Worm (Caenorhabditis elegans) whole organism, L2 larva: Measurements from ENCODE around the gene trk-1.

Source experiments
- C34F6.9 ChIP-seq: fragments of 150-350 bp; optimal IDR thresholded peaks from 2 replicates; lab custom pipeline; 2014; ENCODE audit warnings: missing biosample characterization, missing genetic modification characterization
- F13H6.1 ChIP-seq: sonication (generic microtip); optimal IDR thresholded peaks from 2 replicates; lab custom pipeline; 2016; ENCODE audit warnings: missing genetic modification characterization, missing compliant biosample characterization
- Y55F3AM.14 ChIP-seq: fragments of 200-800 bp; sonication (Bioruptor generic); optimal IDR thresholded peaks from 2 replicates; lab custom pipeline; 2018; ENCODE audit warnings: mild to moderate bottlenecking, missing genetic modification characterization, missing compliant biosample characterization
- ZK546.5 ChIP-seq: sonication (generic microtip); optimal IDR thresholded peaks from 2 replicates; lab custom pipeline; 2017; ENCODE audit warnings: missing biosample characterization, missing genetic modification characterization
- alr-1 ChIP-seq: fragments of 150-350 bp; optimal IDR thresholded peaks from 2 replicates; lab custom pipeline; 2014; ENCODE audit warnings: missing biosample characterization, missing genetic modification characterization
- aly-2 ChIP-seq: fragments of 150-350 bp; optimal IDR thresholded peaks from 2 replicates; lab custom pipeline; 2014; ENCODE audit warnings: missing biosample characterization, missing genetic modification characterization
- ceh-16 ChIP-seq: fragments of 150-350 bp; optimal IDR thresholded peaks from 2 replicates; lab custom pipeline; 2014; ENCODE audit warnings: missing biosample characterization, missing genetic modification characterization
- ceh-82 ChIP-seq: fragments of 150-350 bp; optimal IDR thresholded peaks from 2 replicates; lab custom pipeline; 2014; ENCODE audit warnings: missing biosample characterization, missing genetic modification characterization
- crh-2 ChIP-seq: sonication (generic microtip); optimal IDR thresholded peaks from 2 replicates; lab custom pipeline; 2017; ENCODE audit warnings: missing biosample characterization, missing genetic modification characterization
- dmd-4 ChIP-seq: sonication (generic microtip); optimal IDR thresholded peaks from 2 replicates; lab custom pipeline; 2017; ENCODE audit warnings: missing biosample characterization, missing genetic modification characterization
- egl-27 ChIP-seq: sonication (generic microtip); optimal IDR thresholded peaks from 3 replicates; lab custom pipeline; 2017; ENCODE audit warnings: missing biosample characterization, missing genetic modification reagents, missing genetic modification characterization
- fos-1 ChIP-seq: fragments of 150-350 bp; optimal IDR thresholded peaks from 2 replicates; lab custom pipeline; 2014; ENCODE audit warnings: missing biosample characterization, missing genetic modification characterization
- lin-11 ChIP-seq: fragments of 150-350 bp; sonication (generic microtip); optimal IDR thresholded peaks from 2 replicates; lab custom pipeline; 2014; ENCODE audit warnings: missing biosample characterization, missing genetic modification characterization, inconsistent platforms, mixed read lengths
- lin-13 ChIP-seq: fragments of 150-350 bp; optimal IDR thresholded peaks from 2 replicates; lab custom pipeline; 2014; ENCODE audit warnings: missing biosample characterization, missing genetic modification reagents, missing genetic modification characterization
- lsy-2 ChIP-seq, 2 experiments: fragments of 150-350 bp in 1 of 2; sonication (generic microtip) in 1 of 2; optimal IDR thresholded peaks; 2 replicates each; lab custom pipeline; 2014 to 2017; ENCODE audit warnings: missing biosample characterization in 2 of 2, missing genetic modification characterization in 2 of 2
- mbf-1 ChIP-seq: sonication (generic microtip); optimal IDR thresholded peaks from 2 replicates; lab custom pipeline; 2017; ENCODE audit warnings: missing biosample characterization, missing genetic modification characterization
- nhr-11 ChIP-seq: fragments of 150-350 bp; optimal IDR thresholded peaks from 2 replicates; lab custom pipeline; 2014; ENCODE audit warnings: missing biosample characterization, missing genetic modification characterization
- nhr-129 ChIP-seq: fragments of 150-350 bp; optimal IDR thresholded peaks from 2 replicates; lab custom pipeline; 2014; ENCODE audit warnings: missing biosample characterization, missing genetic modification characterization
- nhr-21 ChIP-seq: fragments of 150-350 bp; optimal IDR thresholded peaks from 2 replicates; lab custom pipeline; 2014; ENCODE audit warnings: missing biosample characterization, missing genetic modification characterization
- nhr-23 ChIP-seq: fragments of 150-350 bp; optimal IDR thresholded peaks from 2 replicates; lab custom pipeline; 2014; ENCODE audit warnings: missing biosample characterization, missing genetic modification reagents, missing genetic modification characterization
- nhr-25 ChIP-seq: fragments of 150-350 bp; sonication (generic microtip); optimal IDR thresholded peaks from 3 replicates; lab custom pipeline; 2014; ENCODE audit warnings: missing biosample characterization, missing genetic modification characterization
- peb-1 ChIP-seq: fragments of 150-350 bp; optimal IDR thresholded peaks from 2 replicates; lab custom pipeline; 2014; ENCODE audit warnings: missing biosample characterization, missing genetic modification characterization
- sem-4 ChIP-seq: fragments of 150-350 bp; optimal IDR thresholded peaks from 2 replicates; lab custom pipeline; 2014; ENCODE audit warnings: missing biosample characterization, missing genetic modification reagents, missing genetic modification characterization
- sma-9 ChIP-seq, 2 experiments: fragments of 150-350 bp in 1 of 2; sonication (generic microtip) in 1 of 2; optimal IDR thresholded peaks; 2 replicates each; lab custom pipeline; 2014 to 2016; ENCODE audit warnings: missing genetic modification characterization in 2 of 2, mild to moderate bottlenecking in 1 of 2, missing biosample characterization in 1 of 2, missing compliant biosample characterization in 1 of 2, missing genetic modification reagents in 1 of 2, moderate library complexity in 1 of 2
- snpc-4 ChIP-seq: fragments of 150-350 bp; optimal IDR thresholded peaks from 2 replicates; lab custom pipeline; 2014; ENCODE audit warnings: missing biosample characterization, missing genetic modification characterization
- unc-55 ChIP-seq: fragments of 150-350 bp; sonication (generic microtip); optimal IDR thresholded peaks from 3 replicates; lab custom pipeline; 2014; ENCODE audit warnings: missing biosample characterization, missing genetic modification reagents, missing genetic modification characterization
- zag-1 ChIP-seq: fragments of 150-350 bp; optimal IDR thresholded peaks from 2 replicates; lab custom pipeline; 2014; ENCODE audit warnings: missing biosample characterization, missing genetic modification characterization
- ztf-1 ChIP-seq: fragments of 200-800 bp; sonication (Bioruptor generic); conservative IDR thresholded peaks from 2 replicates; pipeline ENCODE4 v1.3.6; 2022; ENCODE audit warnings: missing genetic modification characterization, missing compliant biosample characterization
- ztf-4 ChIP-seq: fragments of 150-350 bp; optimal IDR thresholded peaks from 2 replicates; lab custom pipeline; 2014; ENCODE audit warnings: missing biosample characterization, missing genetic modification characterization

The trk-1 gene

DNA sequence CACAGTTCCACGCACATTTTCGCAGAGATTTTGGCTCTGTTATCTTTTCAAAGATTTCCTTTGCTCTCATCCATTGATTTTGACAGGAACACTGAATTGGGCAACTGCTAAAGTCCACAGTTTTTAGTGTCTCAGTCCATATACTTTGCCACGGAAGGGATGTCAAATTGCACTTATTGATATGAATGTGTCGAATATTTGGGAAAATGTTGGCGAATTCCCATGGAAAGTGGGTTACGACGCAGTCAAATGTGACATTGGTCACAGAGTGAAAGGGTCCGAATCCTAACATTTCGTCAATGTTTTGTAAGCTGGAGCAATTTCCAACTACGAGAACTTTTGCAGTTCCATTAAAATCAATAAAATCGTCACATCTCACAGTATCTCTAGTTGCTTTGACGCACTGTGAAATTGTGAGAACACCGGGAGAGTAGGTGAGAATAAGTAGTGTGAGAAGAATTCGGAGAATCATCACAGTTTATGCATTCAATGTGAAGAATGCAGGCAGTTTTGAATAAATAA is at the start of gene trk-1:
Gene trk-1, minus strand, starts transcription at position 472 of the 522 bp plus-strand sequence.
- TF ChIP-seq crh-2, result no peak
- TF ChIP-seq fos-1 (tag; lab: Kevin White, UChicago), result no peak
- no peak for TF ChIP-seq nhr-11 (tag; lab: Kevin White, UChicago)
- TF ChIP-seq ZK546.5, result no peak
- no peak for TF ChIP-seq alr-1
- TF ChIP-seq lsy-2 (tag; optimal IDR thresholded peaks at IDR 0.05; lab: Kevin White, UChicago), result no peak
- no peak for TF ChIP-seq dmd-4
- no peak for TF ChIP-seq nhr-25 (tag; lab: Kevin White, UChicago)
- TF ChIP-seq egl-27 (tag; lab: Kevin White, UChicago), result no peak
- no peak for TF ChIP-seq nhr-23 (tag; lab: Kevin White, UChicago)
- no peak for TF ChIP-seq ceh-16 (tag; lab: Kevin White, UChicago)

DNA sequence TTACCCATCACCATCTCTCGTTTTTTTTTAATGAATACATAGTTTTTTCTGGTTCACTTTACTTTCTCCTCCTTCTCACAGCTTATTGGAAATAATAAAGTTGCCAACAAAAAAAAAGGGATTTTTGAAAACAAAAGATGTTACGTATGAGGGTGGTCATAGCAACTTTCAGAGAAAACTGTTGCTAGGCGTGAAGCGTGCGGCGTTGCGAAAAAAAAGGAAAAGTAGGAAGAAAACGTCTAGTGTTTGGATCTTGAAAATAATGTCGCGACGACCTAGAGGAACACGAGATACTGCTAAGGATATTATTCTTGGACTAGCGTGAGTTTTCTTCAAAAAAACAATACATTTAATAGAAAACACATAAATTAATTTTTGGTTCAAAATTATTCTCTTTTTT is 48.0 kb upstream of the trk-1 start, which contains the start of gene C24A3.1:
Gene C24A3.1, plus strand, starts transcription at position 263 of the 400 bp plus-strand sequence.
- TF ChIP-seq nhr-11 (tag; lab: Kevin White, UChicago), result no peak
- TF ChIP-seq Y55F3AM.14, result no peak
- TF ChIP-seq nhr-21, result no peak
- TF ChIP-seq egl-27 (tag; lab: Kevin White, UChicago), result no peak
- TF ChIP-seq zag-1 (tag; lab: Kevin White, UChicago), result no peak
- no peak for TF ChIP-seq F13H6.1 (tag; lab: Kevin White, UChicago)
- TF ChIP-seq peb-1 (tag; lab: Kevin White, UChicago), result no peak
- no peak for TF ChIP-seq ztf-4 (tag; lab: Kevin White, UChicago)
- no peak for TF ChIP-seq fos-1 (tag; lab: Kevin White, UChicago)
- TF ChIP-seq ceh-16 (tag; lab: Kevin White, UChicago), result no peak
- no peak for TF ChIP-seq nhr-25 (tag; lab: Kevin White, UChicago)
- TF ChIP-seq nhr-23 (tag; lab: Kevin White, UChicago), result no peak

DNA sequence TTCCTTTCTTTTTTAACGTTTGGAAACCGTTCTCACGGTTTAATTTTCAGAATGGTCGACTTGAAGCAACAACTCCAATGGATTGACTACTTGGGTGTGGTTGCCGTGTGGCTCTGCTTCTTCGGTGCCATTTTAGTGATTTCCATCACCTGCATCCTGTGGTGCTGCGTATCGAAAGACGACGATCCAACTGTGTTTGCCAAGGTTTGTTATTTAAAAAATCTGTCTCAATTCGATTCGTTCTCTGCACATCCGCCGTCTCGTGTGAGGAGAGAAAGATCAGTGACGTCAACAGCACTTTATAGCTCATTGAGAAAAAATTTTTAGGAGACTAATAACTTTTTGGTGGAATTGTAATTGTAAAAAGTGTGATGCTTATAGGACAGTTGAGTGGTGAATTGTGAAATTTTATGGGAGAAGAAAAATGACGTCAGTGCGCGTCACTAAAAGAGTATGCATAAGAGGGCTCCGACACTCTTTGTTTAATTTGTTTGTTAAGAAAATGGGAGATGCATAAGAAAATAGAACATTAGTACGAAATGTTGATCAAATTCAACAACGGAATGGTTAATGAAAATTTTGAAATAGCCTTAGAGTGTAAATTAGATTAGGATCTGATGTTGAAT is 46.8 kb upstream of the trk-1 start, which contains the start of gene C24A3.2:
Gene C24A3.2, plus strand, starts transcription at position 51 of the 626 bp plus-strand sequence.
- TF ChIP-seq lin-11 (tag; lab: Kevin White, UChicago) (no peak), zag-1 (tag; lab: Kevin White, UChicago) (peak; percentile 41), lsy-2 (tag; optimal IDR thresholded peaks at IDR 0.05; lab: Kevin White, UChicago) (peak in 1 of 2 experiments; percentile 23), nhr-129 (tag; lab: Kevin White, UChicago) (peak; percentile 11), unc-55 (GFP tag; lab: Kevin White, UChicago) (peak; percentile 50), sem-4 (no peak)
- TF ChIP-seq, all 48 proteins: peak for 4

ce11 chrX:8996496-8997116 is 45.8 kb upstream of the trk-1 start:
- TF ChIP-seq unc-55 (GFP tag; lab: Kevin White, UChicago), result peak; percentile 44
- no peak for TF ChIP-seq ceh-82 (tag; lab: Kevin White, UChicago)
- peak; percentile 12 for TF ChIP-seq nhr-129 (tag; lab: Kevin White, UChicago)
- TF ChIP-seq, all 48 proteins: peak for 2

DNA sequence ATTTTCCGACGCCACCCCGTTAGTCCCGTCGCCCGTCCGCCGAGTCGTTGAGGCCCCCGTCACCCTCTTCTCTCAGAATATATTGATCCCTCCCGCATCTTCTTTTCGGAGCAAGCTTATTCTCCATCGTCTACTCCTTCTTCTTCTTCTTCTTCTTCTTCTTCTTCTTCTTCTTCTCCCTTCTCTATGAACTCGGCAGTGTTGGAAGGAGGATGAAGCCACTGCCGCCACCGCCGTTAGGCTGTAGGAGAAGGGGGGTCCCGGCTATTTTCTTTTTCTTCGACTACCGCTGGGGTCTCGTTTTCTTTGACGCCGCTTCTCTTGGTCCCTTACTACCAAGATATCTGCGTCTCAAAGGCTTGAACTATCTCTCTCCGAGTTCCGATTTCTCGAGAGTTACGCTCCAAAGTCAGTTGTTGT is 44.8 kb upstream of the trk-1 start:
- TF ChIP-seq nhr-129 (tag; lab: Kevin White, UChicago) (peak; percentile 42), C34F6.9 (tag; lab: Kevin White, UChicago) (peak; percentile 58), sem-4 (peak; percentile 36), sma-9 (GFP tag; optimal IDR thresholded peaks at IDR 0.05; lab: Kevin White, UChicago) (peak; percentile 28), sma-9 (tag; optimal IDR thresholded peaks at IDR 0.05; lab: Kevin White, UChicago) (no peak), unc-55 (GFP tag; lab: Kevin White, UChicago) (peak; percentile 81), aly-2 (tag; lab: Kevin White, UChicago) (no peak), Y55F3AM.14 (peak; percentile 43), ztf-1 (GFP tag; lab: Robert Waterston, UW) (no peak), snpc-4 (tag; lab: Kevin White, UChicago) (peak; percentile 19), ceh-16 (tag; lab: Kevin White, UChicago) (no peak), egl-27 (tag; lab: Kevin White, UChicago) (no peak), lin-13 (GFP tag; lab: Kevin White, UChicago) (peak; percentile 15), crh-2 (peak; percentile 26), lsy-2 (tag; optimal IDR thresholded peaks at IDR 0.05; lab: Kevin White, UChicago) (peak in 1 of 2 experiments; percentile 41), F13H6.1 (tag; lab: Kevin White, UChicago) (peak; percentile 73), zag-1 (tag; lab: Kevin White, UChicago) (peak; percentile 76), mbf-1 (tag; lab: Kevin White, UChicago) (no peak)
